Worm (Caenorhabditis elegans): ENCODE data around the gene C24H11.2.
A peak's percentile ranks its signal among the peaks of the same experiment; 100 is the strongest.

The C24H11.2 gene

ce11 chrIII:11792295-11793256 is at the start of gene C24H11.2:
Gene C24H11.2 (minus strand): TSS chrIII:11792345.
- peak; percentile 34 for TF ChIP-seq M03D4.4 (tag; optimal IDR thresholded peaks at IDR 0.05)
- peak; percentile 11 for TF ChIP-seq drap-1 (GFP tag; optimal IDR thresholded peaks at IDR 0.05)
- peak; percentile 27 for TF ChIP-seq ceh-43 (GFP tag; optimal IDR thresholded peaks at IDR 0.05)
- TF ChIP-seq bed-3 (GFP tag; optimal IDR thresholded peaks at IDR 0.05), result peak; percentile 35
- TF ChIP-seq sptf-1 (tag; optimal IDR thresholded peaks at IDR 0.05), result peak; percentile 40

ce11 chrIII:11841728-11842127 is 49.6 kb upstream of the C24H11.2 start:
- no peak for TF ChIP-seq M03D4.4 (tag; optimal IDR thresholded peaks at IDR 0.05)
- no peak for TF ChIP-seq blmp-1 (tag; optimal IDR thresholded peaks at IDR 0.05)
- no peak for TF ChIP-seq ceh-39 (tag; optimal IDR thresholded peaks at IDR 0.05)
- no peak for TF ChIP-seq zip-8 (tag; optimal IDR thresholded peaks at IDR 0.05)
- no peak for TF ChIP-seq flh-1 (GFP tag; optimal IDR thresholded peaks at IDR 0.05)
- no peak for TF ChIP-seq ces-1 (GFP tag; optimal IDR thresholded peaks at IDR 0.05)
- no peak for TF ChIP-seq mep-1 (tag; optimal IDR thresholded peaks at IDR 0.05)
- TF ChIP-seq elt-3 (tag; optimal IDR thresholded peaks at IDR 0.05), result no peak
- no peak for TF ChIP-seq nhr-76 (tag; optimal IDR thresholded peaks at IDR 0.05)
- TF ChIP-seq unc-120 (tag; optimal IDR thresholded peaks at IDR 0.05; ENCODE audit: poor library complexity, severe bottlenecking), result no peak
- TF ChIP-seq drap-1 (GFP tag; optimal IDR thresholded peaks at IDR 0.05), result no peak
- no peak for TF ChIP-seq elt-1 (tag; optimal IDR thresholded peaks at IDR 0.05; ENCODE audit: borderline replicate concordance, insufficient read depth)
- no peak for TF ChIP-seq mab-5 (tag; optimal IDR thresholded peaks at IDR 0.05)
- TF ChIP-seq ceh-83 (GFP tag; optimal IDR thresholded peaks at IDR 0.05), result no peak
- TF ChIP-seq lin-13 (tag; optimal IDR thresholded peaks at IDR 0.05), result no peak

ce11 chrIII:11836734-11837133 is 44.6 kb upstream of the C24H11.2 start:
- TF ChIP-seq nhr-76 (tag; optimal IDR thresholded peaks at IDR 0.05) (no peak), unc-62 (GFP tag; optimal IDR thresholded peaks at IDR 0.05) (no peak), unc-120 (tag; optimal IDR thresholded peaks at IDR 0.05; ENCODE audit: poor library complexity, severe bottlenecking) (no peak), nhr-2 (tag; optimal IDR thresholded peaks at IDR 0.05) (no peak), flh-1 (GFP tag; optimal IDR thresholded peaks at IDR 0.05) (no peak), nhr-28 (tag; optimal IDR thresholded peaks at IDR 0.05) (no peak), elt-1 (tag; optimal IDR thresholded peaks at IDR 0.05; ENCODE audit: borderline replicate concordance, insufficient read depth) (no peak), ceh-83 (GFP tag; optimal IDR thresholded peaks at IDR 0.05) (no peak), mab-5 (tag; optimal IDR thresholded peaks at IDR 0.05) (no peak)

ce11 chrIII:11836054-11836453 is 43.9 kb upstream of the C24H11.2 start:
- TF ChIP-seq zip-8 (tag; optimal IDR thresholded peaks at IDR 0.05) (peak; percentile 31), nhr-76 (tag; optimal IDR thresholded peaks at IDR 0.05) (no peak)

ce11 chrIII:11834783-11835182 is 42.6 kb upstream of the C24H11.2 start:
- TF ChIP-seq ham-2 (GFP tag; optimal IDR thresholded peaks at IDR 0.05) (no peak), hlh-1 (tag; optimal IDR thresholded peaks at IDR 0.05) (peak; percentile 9)

- TF ChIP-seq ceh-43 (GFP tag; optimal IDR thresholded peaks at IDR 0.05) (no peak), drap-1 (GFP tag; optimal IDR thresholded peaks at IDR 0.05) (no peak), mab-5 (tag; optimal IDR thresholded peaks at IDR 0.05) (no peak), lin-32 (GFP tag; optimal IDR thresholded peaks at IDR 0.05) (no peak), flh-1 (GFP tag; optimal IDR thresholded peaks at IDR 0.05) (no peak), pha-4 (tag; optimal IDR thresholded peaks at IDR 0.05) (no peak), sptf-1 (tag; optimal IDR thresholded peaks at IDR 0.05) (peak; percentile 22), hlh-1 (tag; optimal IDR thresholded peaks at IDR 0.05) (peak; percentile 27)
Observed at ce11 chrIII:11834168-11834567, 42.0 kb upstream of the C24H11.2 start.

ce11 chrIII:11833449-11833848 is 41.3 kb upstream of the C24H11.2 start:
- no peak for TF ChIP-seq M03D4.4 (tag; optimal IDR thresholded peaks at IDR 0.05)
- no peak for TF ChIP-seq ceh-83 (GFP tag; optimal IDR thresholded peaks at IDR 0.05)
- no peak for TF ChIP-seq unc-62 (GFP tag; optimal IDR thresholded peaks at IDR 0.05)
- no peak for TF ChIP-seq drap-1 (GFP tag; optimal IDR thresholded peaks at IDR 0.05)
- no peak for TF ChIP-seq pha-4 (tag; optimal IDR thresholded peaks at IDR 0.05)
- no peak for TF ChIP-seq flh-1 (GFP tag; optimal IDR thresholded peaks at IDR 0.05)
- no peak for TF ChIP-seq mls-2 (tag; optimal IDR thresholded peaks at IDR 0.05)
- TF ChIP-seq elt-3 (tag; optimal IDR thresholded peaks at IDR 0.05), result no peak
- no peak for TF ChIP-seq nhr-76 (tag; optimal IDR thresholded peaks at IDR 0.05)
- TF ChIP-seq mab-5 (tag; optimal IDR thresholded peaks at IDR 0.05), result no peak
- TF ChIP-seq unc-39 (tag; optimal IDR thresholded peaks at IDR 0.05), result no peak
- no peak for TF ChIP-seq nhr-28 (tag; optimal IDR thresholded peaks at IDR 0.05)
- no peak for TF ChIP-seq cnd-1 (tag; optimal IDR thresholded peaks at IDR 0.05)

All from whole organism, mixed stage, embryonic.